Fruit fly (Drosophila melanogaster): ENCODE results near the gene CG4408.

Gene CG4408

dm6 chr3R:23326292-23326691 is 37.1 kb downstream of the CG4408 start (continued):
- peak; percentile 86 for TF ChIP-seq CG17361 (GFP tag; IDR thresholded peaks at IDR 0.05)
- peak; percentile 89 for TF ChIP-seq Blimp-1 (GFP tag; optimal IDR thresholded peaks at IDR 0.05)
- peak; percentile 75 for TF ChIP-seq CG6813 (GFP tag; optimal IDR thresholded peaks at IDR 0.05)
- TF ChIP-seq vvl (GFP tag; IDR thresholded peaks at IDR 0.05), result peak; percentile 90
- peak; percentile 83 for TF ChIP-seq sob (GFP tag; IDR thresholded peaks at IDR 0.05)
- TF ChIP-seq CG1024 (GFP tag; IDR thresholded peaks at IDR 0.05), result peak; percentile 54; the same call in 1 of the 2 replicates
- TF ChIP-seq Ptx1 (GFP tag; IDR thresholded peaks at IDR 0.05), result peak; percentile 73
- peak; percentile 65; the same call in 1 of the 2 replicates for TF ChIP-seq CG11696 (GFP tag; IDR thresholded peaks at IDR 0.05)
- TF ChIP-seq Hr51 (GFP tag; optimal IDR thresholded peaks at IDR 0.05), result peak; percentile 65 to 70
- peak; percentile 66 for TF ChIP-seq CG4730 (GFP tag; IDR thresholded peaks at IDR 0.05)
- peak; percentile 75 for TF ChIP-seq Mad (GFP tag; optimal IDR thresholded peaks at IDR 0.05)
- TF ChIP-seq sna (GFP tag; IDR thresholded peaks at IDR 0.05; ENCODE audit: partially characterized antibody), result no peak
- peak; percentile 75 for TF ChIP-seq zen (tag; optimal IDR thresholded peaks at IDR 0.05)
- peak; percentile 87 for TF ChIP-seq CG5245 (GFP tag; optimal IDR thresholded peaks at IDR 0.05)
- TF ChIP-seq lilli (GFP tag; optimal IDR thresholded peaks at IDR 0.05), result peak; percentile 87
- peak; percentile 77 for TF ChIP-seq CG11093 (GFP tag; IDR thresholded peaks at IDR 0.05)
- TF ChIP-seq unc-4 (GFP tag; IDR thresholded peaks at IDR 0.05; ENCODE audit: partially characterized antibody), result no peak
- peak; percentile 68 for TF ChIP-seq cwo (GFP tag; optimal IDR thresholded peaks at IDR 0.05)
- peak; percentile 81 for TF ChIP-seq Atf6 (GFP tag; IDR thresholded peaks at IDR 0.05)
- TF ChIP-seq CG30020 (tag; optimal IDR thresholded peaks at IDR 0.05), result no peak
- TF ChIP-seq CG15073 (GFP tag; optimal IDR thresholded peaks at IDR 0.05), result no peak
- peak; percentile 81 for TF ChIP-seq CG32772 (GFP tag; IDR thresholded peaks at IDR 0.05)
- TF ChIP-seq hth (optimal IDR thresholded peaks at IDR 0.05), result no peak
- TF ChIP-seq odd (GFP tag; optimal IDR thresholded peaks at IDR 0.05), result peak; percentile 66
- TF ChIP-seq ci (GFP tag; IDR thresholded peaks at IDR 0.05), result peak; percentile 93
- TF ChIP-seq Myb (GFP tag; optimal IDR thresholded peaks at IDR 0.05), result peak; percentile 71
- peak; percentile 83 for TF ChIP-seq jumu (GFP tag; optimal IDR thresholded peaks at IDR 0.05)
- peak; percentile 84 for TF ChIP-seq Spps (tag; optimal IDR thresholded peaks at IDR 0.05)
- TF ChIP-seq CG6689 (GFP tag; IDR thresholded peaks at IDR 0.05), result peak; percentile 80
- TF ChIP-seq Fer3 (tag; optimal IDR thresholded peaks at IDR 0.05), result peak; percentile 74
- TF ChIP-seq CG6272 (GFP tag; IDR thresholded peaks at IDR 0.05), result peak; percentile 51; the same call in 1 of the 2 replicates
- TF ChIP-seq zfh1 (GFP tag; IDR thresholded peaks at IDR 0.05), result peak; percentile 89
- TF ChIP-seq Meics (GFP tag; optimal IDR thresholded peaks at IDR 0.05), result peak; percentile 80
- TF ChIP-seq BtbVII (GFP tag; optimal IDR thresholded peaks at IDR 0.05), result peak; percentile 63
- no peak for TF ChIP-seq pzg (GFP tag; optimal IDR thresholded peaks at IDR 0.05)
- TF ChIP-seq chif (GFP tag; optimal IDR thresholded peaks at IDR 0.05), result peak; percentile 88 to 93
- TF ChIP-seq HmgZ (tag; optimal IDR thresholded peaks at IDR 0.05), result peak; percentile 77
- TF ChIP-seq CG13296 (GFP tag; optimal IDR thresholded peaks at IDR 0.05), result peak; percentile 46

- no peak for TF ChIP-seq CG32772 (GFP tag; IDR thresholded peaks at IDR 0.05)
- TF ChIP-seq B-H2 (GFP tag; optimal IDR thresholded peaks at IDR 0.05), result no peak
- no peak for TF ChIP-seq CG12104 (GFP tag; optimal IDR thresholded peaks at IDR 0.05)
- TF ChIP-seq crol (GFP tag; IDR thresholded peaks at IDR 0.05), result peak; percentile 72
- TF ChIP-seq oc (tag; optimal IDR thresholded peaks at IDR 0.05), result peak; percentile 45
- TF ChIP-seq Trl (optimal IDR thresholded peaks at IDR 0.05), result peak in 1 of 2 experiments; percentile 1
- no peak for TF ChIP-seq Trl (GFP tag; optimal IDR thresholded peaks at IDR 0.05)
- TF ChIP-seq CG6654 (GFP tag; optimal IDR thresholded peaks at IDR 0.05), result no peak
- TF ChIP-seq pan (optimal IDR thresholded peaks at IDR 0.05), result no peak
- no peak for TF ChIP-seq pan (GFP tag; optimal IDR thresholded peaks at IDR 0.05 in 1 of 2, IDR thresholded peaks at IDR 0.05 in 1 of 2)
- 0 out of 3 replicates have a peak, but pooled peaks have one; percentile 39 for TF ChIP-seq ci (GFP tag; IDR thresholded peaks at IDR 0.05)
- peak; percentile 8 for TF ChIP-seq grn (GFP tag; optimal IDR thresholded peaks at IDR 0.05)
- peak; percentile 42; the same call in 1 of the 2 replicates for TF ChIP-seq CG4360 (GFP tag; IDR thresholded peaks at IDR 0.05)
- peak; percentile 23 for TF ChIP-seq Med (GFP tag)
- TF ChIP-seq sens (GFP tag), result peak; percentile 6
- TF ChIP-seq CG2199 (GFP tag; IDR thresholded peaks at IDR 0.05), result 0 out of 3 replicates have a peak, but pooled peaks have one; percentile 49
- no peak for TF ChIP-seq slp2 (GFP tag; optimal IDR thresholded peaks at IDR 0.05)
- TF ChIP-seq CG14441 (GFP tag; IDR thresholded peaks at IDR 0.05), result no peak
Observed at dm6 chr3R:23325710-23326109, 37.7 kb downstream of the CG4408 start.

Measured in whole organism, embryonic.